Worm (Caenorhabditis elegans): Measurements from ENCODE around the gene unc-49.

ce11 chrIII:10518884-10519283 lies 1.7 kb upstream of the unc-49 start:
- TF ChIP-seq nhr-12 (tag; optimal IDR thresholded peaks at IDR 0.05) = no peak
- no peak for TF ChIP-seq snpc-4 (tag; optimal IDR thresholded peaks at IDR 0.05)
- TF ChIP-seq egl-27 (tag; optimal IDR thresholded peaks at IDR 0.05) = no peak
- no peak for TF ChIP-seq C34F6.9 (tag; optimal IDR thresholded peaks at IDR 0.05)
- TF ChIP-seq unc-62 (GFP tag; optimal IDR thresholded peaks at IDR 0.05) = no peak
- TF ChIP-seq skn-1 (tag; optimal IDR thresholded peaks at IDR 0.05) = no peak
- no peak for TF ChIP-seq elt-3 (tag; optimal IDR thresholded peaks at IDR 0.05)
- no peak for TF ChIP-seq nhr-23 (tag; optimal IDR thresholded peaks at IDR 0.05)
- no peak for TF ChIP-seq aly-2 (tag; optimal IDR thresholded peaks at IDR 0.05)

Data from whole organism, L2 larva.